Fruit fly (Drosophila melanogaster) whole organism, embryonic: ENCODE results near the gene dUTPase.
A peak's percentile ranks its signal among the peaks of the same experiment; 100 is the strongest.

Experiments used
- Antp ChIP-seq: fragments of 200-800 bp; sonication (Bioruptor generic); optimal IDR thresholded peaks from 3 replicates; lab custom pipeline; 2016; ENCODE audit warnings: missing biosample characterization, missing genetic modification characterization
- Asciz ChIP-seq: fragments of 200-800 bp; sonication (Bioruptor generic); optimal IDR thresholded peaks from 2 replicates; lab custom pipeline; 2017; ENCODE audit warnings: missing biosample characterization, mild to moderate bottlenecking, missing genetic modification characterization, missing genetic modification reagents
- Atf3 ChIP-seq: fragments of 200-800 bp; sonication (Bioruptor generic); optimal IDR thresholded peaks from 3 replicates; lab custom pipeline; 2016; ENCODE audit warnings: missing biosample characterization, missing genetic modification characterization
- BtbVII ChIP-seq: fragments of 200-800 bp; sonication (Bioruptor generic); optimal IDR thresholded peaks from 3 replicates; lab custom pipeline; 2017; ENCODE audit warnings: missing biosample characterization, mild to moderate bottlenecking, missing genetic modification characterization
- CG10274 ChIP-seq: fragments of 200-800 bp; sonication (Bioruptor generic); optimal IDR thresholded peaks from 3 replicates; lab custom pipeline; 2017; ENCODE audit warnings: missing biosample characterization, mild to moderate bottlenecking, missing genetic modification characterization
- CG11085 ChIP-seq: fragments of 200-800 bp; sonication (Bioruptor generic); IDR thresholded peaks from 2 replicates; pipeline ENCODE4 v1.3.6; 2022; ENCODE audit warnings: missing biosample characterization, missing genetic modification characterization
- CG11093 ChIP-seq: fragments of 200-800 bp; sonication (Bioruptor generic); IDR thresholded peaks from 3 replicates; pipeline ENCODE4 v1.3.6; 2022; ENCODE audit warnings: missing biosample characterization, missing genetic modification characterization
- CG11560 ChIP-seq: fragments of 200-800 bp; sonication (Bioruptor generic); IDR thresholded peaks from 3 replicates; pipeline ENCODE4 v1.3.6; 2022; ENCODE audit warnings: missing biosample characterization, missing genetic modification characterization
- CG13424 ChIP-seq: fragments of 200-800 bp; sonication (Bioruptor generic); optimal IDR thresholded peaks from 2 replicates; lab custom pipeline; 2019; ENCODE audit warnings: missing biosample characterization, mild to moderate bottlenecking, missing genetic modification characterization, moderate library complexity
- CG17568 ChIP-seq: fragments of 200-800 bp; sonication (Bioruptor generic); optimal IDR thresholded peaks from 2 replicates; lab custom pipeline; 2018; ENCODE audit warnings: missing biosample characterization, mild to moderate bottlenecking, missing genetic modification characterization, moderate library complexity
- CG2116 ChIP-seq: fragments of 200-800 bp; sonication (Bioruptor generic); optimal IDR thresholded peaks from 3 replicates; lab custom pipeline; 2018; ENCODE audit warnings: missing biosample characterization, mild to moderate bottlenecking, missing genetic modification characterization
- CG32532 ChIP-seq: fragments of 200-800 bp; sonication (Bioruptor generic); IDR thresholded peaks from 2 replicates; pipeline ENCODE4 v1.3.6; 2022; ENCODE audit warnings: missing biosample characterization, missing genetic modification characterization
- CG33213 ChIP-seq: fragments of 200-800 bp; sonication (Bioruptor generic); optimal IDR thresholded peaks from 3 replicates; lab custom pipeline; 2016; ENCODE audit warnings: missing biosample characterization, missing genetic modification characterization
- CG34422 ChIP-seq: fragments of 200-800 bp; sonication (Bioruptor generic); IDR thresholded peaks from 3 replicates; pipeline ENCODE4 v1.3.6; 2022; ENCODE audit warnings: missing biosample characterization, missing genetic modification characterization
- CG4730 ChIP-seq: fragments of 200-800 bp; sonication (Bioruptor generic); IDR thresholded peaks from 2 replicates; pipeline ENCODE4 v1.3.6; 2022; ENCODE audit warnings: missing biosample characterization, missing genetic modification characterization
- CG6175 ChIP-seq: fragments of 200-800 bp; sonication (Bioruptor generic); IDR thresholded peaks from 3 replicates; pipeline ENCODE4 v1.3.6; 2022; ENCODE audit warnings: missing biosample characterization, missing genetic modification characterization
- CG6654 ChIP-seq: fragments of 200-800 bp; sonication (Bioruptor generic); optimal IDR thresholded peaks from 2 replicates; lab custom pipeline; 2017; ENCODE audit warnings: missing biosample characterization, mild to moderate bottlenecking, missing genetic modification characterization
- CG6689 ChIP-seq: fragments of 200-800 bp; sonication (Bioruptor generic); IDR thresholded peaks from 2 replicates; pipeline ENCODE4 v1.3.6; 2022; ENCODE audit warnings: missing biosample characterization, missing genetic modification characterization
- CG8290 ChIP-seq, 3 experiments: fragments of 200-800 bp; sonication (Bioruptor generic); optimal IDR thresholded peaks; 2 replicates each; lab custom pipeline; 2016 to 2019; ENCODE audit warnings: missing biosample characterization in 3 of 3, missing genetic modification characterization in 3 of 3, mild to moderate bottlenecking in 2 of 3, moderate library complexity in 1 of 3
- Camta ChIP-seq: fragments of 200-800 bp; sonication (Bioruptor generic); optimal IDR thresholded peaks from 2 replicates; lab custom pipeline; 2016; ENCODE audit warnings: missing biosample characterization, missing genetic modification characterization
- Gug ChIP-seq: fragments of 200-800 bp; sonication (Bioruptor generic); IDR thresholded peaks from 4 replicates; pipeline ENCODE4 v1.3.6; 2022; ENCODE audit warnings: missing biosample characterization, missing genetic modification characterization
- H2.0 ChIP-seq: fragments of 200-800 bp; sonication (Bioruptor generic); IDR thresholded peaks from 2 replicates; pipeline ENCODE4 v1.3.6; 2022; ENCODE audit warnings: missing biosample characterization, missing genetic modification characterization
- HHEX ChIP-seq: fragments of 200-800 bp; sonication (Bioruptor generic); optimal IDR thresholded peaks from 3 replicates; lab custom pipeline; 2017; ENCODE audit warnings: missing biosample characterization, mild to moderate bottlenecking, missing genetic modification characterization, missing genetic modification reagents
- HLH54F ChIP-seq: fragments of 200-800 bp; sonication (Bioruptor generic); optimal IDR thresholded peaks from 3 replicates; lab custom pipeline; 2016; ENCODE audit warnings: missing biosample characterization, missing genetic modification characterization
- MESR4 ChIP-seq: fragments of 200-800 bp; sonication (Bioruptor generic); optimal IDR thresholded peaks from 2 replicates; lab custom pipeline; 2018; ENCODE audit warnings: missing biosample characterization, mild to moderate bottlenecking, missing genetic modification characterization, moderate library complexity
- Max ChIP-seq: fragments of 200-800 bp; sonication (Bioruptor generic); optimal IDR thresholded peaks from 2 replicates; lab custom pipeline; 2016; ENCODE audit warnings: missing biosample characterization, mild to moderate bottlenecking, missing genetic modification characterization
- NC2β ChIP-seq: fragments of 200-800 bp; sonication (Bioruptor generic); optimal IDR thresholded peaks from 2 replicates; lab custom pipeline; 2016; ENCODE audit warnings: missing biosample characterization, missing genetic modification characterization
- Sry-β ChIP-seq: fragments of 200-800 bp; sonication (Bioruptor generic); optimal IDR thresholded peaks from 2 replicates; lab custom pipeline; 2018; ENCODE audit warnings: missing biosample characterization, mild to moderate bottlenecking, missing genetic modification characterization, moderate library complexity
- Taf1 ChIP-seq: fragments of 200-800 bp; sonication (Bioruptor generic); IDR thresholded peaks from 2 replicates; pipeline ENCODE4 v1.3.6; 2022; ENCODE audit warnings: missing biosample characterization, missing genetic modification characterization
- Trl ChIP-seq, 3 experiments: fragments of >200 bp in 2 of 3; fragments of 200-800 bp in 1 of 3; sonication (Bioruptor generic) in 1 of 3; optimal IDR thresholded peaks; 2 replicates in 1 of 3; 3 replicates in 2 of 3; lab custom pipeline; 2016 to 2017; ENCODE audit warnings: missing biosample characterization in 1 of 3, missing genetic modification characterization in 1 of 3
- Xrp1 ChIP-seq: fragments of 200-800 bp; sonication (Bioruptor generic); IDR thresholded peaks from 2 replicates; pipeline ENCODE4 v1.3.6; 2022; ENCODE audit warnings: missing biosample characterization, missing genetic modification characterization
- YL-1 ChIP-seq: fragments of 200-800 bp; sonication (Bioruptor generic); optimal IDR thresholded peaks from 3 replicates; lab custom pipeline; 2017; ENCODE audit warnings: missing biosample characterization, mild to moderate bottlenecking, missing genetic modification characterization
- aop ChIP-seq: fragments of 200-800 bp; sonication (Bioruptor generic); IDR thresholded peaks from 2 replicates; pipeline ENCODE4 v1.3.6; 2022; ENCODE audit warnings: missing biosample characterization, missing genetic modification characterization
- ap ChIP-seq: fragments of 200-800 bp; sonication (Bioruptor generic); IDR thresholded peaks from 2 replicates; pipeline ENCODE4 v1.3.6; 2022; ENCODE audit warnings: missing biosample characterization, missing genetic modification characterization
- bigmax ChIP-seq: fragments of 200-800 bp; sonication (Bioruptor generic); optimal IDR thresholded peaks from 2 replicates; lab custom pipeline; 2018; ENCODE audit warnings: missing biosample characterization, mild to moderate bottlenecking, missing genetic modification characterization
- btn ChIP-seq: fragments of 200-800 bp; sonication (Bioruptor generic); optimal IDR thresholded peaks from 2 replicates; lab custom pipeline; 2016; ENCODE audit warnings: missing biosample characterization, missing genetic modification characterization
- dmrt99B ChIP-seq: fragments of 200-800 bp; sonication (Bioruptor generic); optimal IDR thresholded peaks from 2 replicates; lab custom pipeline; 2018; ENCODE audit warnings: missing biosample characterization, mild to moderate bottlenecking, missing genetic modification characterization, moderate library complexity
- fd64A ChIP-seq: fragments of 200-800 bp; sonication (Bioruptor generic); optimal IDR thresholded peaks from 3 replicates; lab custom pipeline; 2018; ENCODE audit warnings: missing biosample characterization, mild to moderate bottlenecking, missing genetic modification characterization
- gce ChIP-seq: fragments of 200-800 bp; sonication (Bioruptor generic); IDR thresholded peaks from 3 replicates; pipeline ENCODE4 v1.3.6; 2022; ENCODE audit warnings: missing biosample characterization, missing genetic modification characterization
- jigr1 ChIP-seq: fragments of 200-800 bp; sonication (Bioruptor generic); IDR thresholded peaks from 3 replicates; pipeline ENCODE4 v1.3.6; 2022; ENCODE audit warnings: missing biosample characterization, missing genetic modification characterization
- lilli ChIP-seq: fragments of 200-800 bp; sonication (Bioruptor generic); optimal IDR thresholded peaks from 3 replicates; lab custom pipeline; 2016; ENCODE audit warnings: missing biosample characterization, missing genetic modification characterization
- otp ChIP-seq: fragments of 200-800 bp; sonication (Bioruptor generic); IDR thresholded peaks from 3 replicates; pipeline ENCODE4, ENCODE4 v1.3.6; 2022; ENCODE audit warnings: missing biosample characterization, missing genetic modification characterization
- pan ChIP-seq, 4 experiments: fragments of >200 bp in 3 of 4; fragments of 200-800 bp in 1 of 4; sonication (Bioruptor generic) in 1 of 4; optimal IDR thresholded peaks in 3 of 4; IDR thresholded peaks in 1 of 4; 2 replicates each; pipeline versions ENCODE4 v1.3.6 to Lab custom; 2017 to 2022; ENCODE audit warnings: missing biosample characterization in 2 of 4, missing genetic modification characterization in 2 of 4, mixed read lengths in 1 of 4
- sima ChIP-seq: fragments of 200-800 bp; sonication (Bioruptor generic); optimal IDR thresholded peaks from 2 replicates; lab custom pipeline; 2016; ENCODE audit warnings: missing biosample characterization, missing genetic modification characterization
- sisA ChIP-seq: fragments of 200-800 bp; sonication (Bioruptor generic); IDR thresholded peaks from 2 replicates; pipeline ENCODE4 v1.3.6; 2022; ENCODE audit warnings: missing biosample characterization, missing genetic modification characterization
- sob ChIP-seq: fragments of 200-800 bp; sonication (Bioruptor generic); IDR thresholded peaks from 2 replicates; pipeline ENCODE4 v1.3.6; 2022; ENCODE audit warnings: missing biosample characterization, missing genetic modification characterization
- sug ChIP-seq: fragments of 200-800 bp; optimal IDR thresholded peaks from 2 replicates; lab custom pipeline; 2019; ENCODE audit warnings: missing biosample characterization, mild to moderate bottlenecking, missing genetic modification characterization, moderate library complexity
- ttk ChIP-seq: fragments of 200-800 bp; sonication (Bioruptor generic); IDR thresholded peaks from 2 replicates; pipeline ENCODE4 v2.1.2; 2022; ENCODE audit warnings: missing biosample characterization, missing genetic modification characterization

The dUTPase gene

DNA sequence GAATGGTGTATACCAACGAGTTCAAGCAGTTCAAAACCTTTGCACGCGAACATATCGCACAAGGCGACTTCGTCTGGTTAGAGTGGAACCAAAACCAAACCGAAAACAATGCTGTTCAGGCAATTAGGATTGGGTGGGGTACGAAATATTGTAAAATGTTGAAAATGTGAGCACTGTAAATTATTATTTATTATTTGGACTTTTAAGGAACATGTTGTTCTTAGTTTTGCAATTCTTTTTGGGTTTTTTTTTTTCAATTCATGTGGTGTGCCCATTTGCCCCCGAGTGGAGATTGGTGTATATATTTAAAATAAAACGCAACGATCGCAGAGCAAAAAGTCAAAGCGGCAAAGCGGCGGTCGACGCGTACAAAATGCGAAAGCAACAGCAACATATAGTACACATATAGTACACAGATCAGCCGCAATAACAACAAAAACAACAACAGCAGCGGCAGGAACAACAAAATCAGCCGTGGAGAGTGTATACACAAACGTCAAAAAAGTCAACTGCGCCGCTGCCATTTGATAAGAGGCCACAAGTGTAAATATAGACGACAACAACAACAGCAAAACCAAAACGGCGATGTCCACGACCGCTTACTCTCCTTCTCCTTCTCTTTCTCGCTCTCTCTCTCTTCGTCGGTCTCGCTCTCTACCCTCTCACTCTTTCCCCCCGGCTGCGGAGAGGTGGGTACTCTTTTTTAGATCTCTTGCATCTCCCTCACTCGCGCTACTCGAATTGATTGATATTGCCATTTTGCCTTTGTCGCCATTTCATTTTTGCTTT is 33.8 kb downstream of the dUTPase start (continued):
- TF ChIP-seq jigr1 (GFP tag; lab: Robert Waterston, UW) (0 out of 3 replicates have a peak, but pooled peaks have one; percentile 7), CG2116 (GFP tag; lab: Kevin White, UChicago) (no peak), Antp (GFP tag; lab: Kevin White, UChicago) (no peak), CG13424 (tag; lab: Kevin White, UChicago) (peak; percentile 30), H2.0 (GFP tag; lab: Robert Waterston, UW) (peak; percentile 41), sisA (peak; percentile 31; the same call in 1 of the 2 replicates), ap (GFP tag; lab: Robert Waterston, UW) (no peak), HHEX (GFP tag; lab: Kevin White, UChicago) (peak; percentile 66), ttk (GFP tag; lab: Robert Waterston, UW) (no peak), lilli (peak; percentile 63), MESR4 (GFP tag; lab: Kevin White, UChicago) (no peak), Asciz (GFP tag; lab: Kevin White, UChicago) (peak; percentile 36), Taf1 (GFP tag; lab: Robert Waterston, UW) (no peak), CG8290 (GFP tag; optimal IDR thresholded peaks at IDR 0.05; lab: Kevin White, UChicago) (no peak), CG8290 (tag; optimal IDR thresholded peaks at IDR 0.05; lab: Kevin White, UChicago) (peak in 1 of 2 experiments; percentile 41), sug (tag; lab: Kevin White, UChicago) (peak; percentile 63), CG32532 (GFP tag; lab: Robert Waterston, UW) (peak; percentile 40; the same call in 1 of the 2 replicates), CG11560 (tag; lab: Robert Waterston, UW) (no peak), NC2β (GFP tag; lab: Kevin White, UChicago) (no peak), Trl (optimal IDR thresholded peaks at IDR 0.05; lab: Kevin White, UChicago) (peak; percentile 81 to 93), Trl (GFP tag; optimal IDR thresholded peaks at IDR 0.05; lab: Kevin White, UChicago) (peak; percentile 43), sob (peak; percentile 26; the same call in 1 of the 2 replicates), CG10274 (GFP tag; lab: Kevin White, UChicago) (peak; percentile 23), CG6689 (no peak; the same call in 1 of the 2 replicates), Atf3 (GFP tag; lab: Kevin White, UChicago) (no peak), BtbVII (peak; percentile 59), dmrt99B (peak; percentile 30), gce (peak; percentile 28; the same call in 1 of the 3 replicates), Camta (no peak), CG34422 (GFP tag; lab: Robert Waterston, UW) (no peak), CG11093 (GFP tag; lab: Robert Waterston, UW) (no peak), Max (no peak), CG33213 (GFP tag; lab: Kevin White, UChicago) (no peak), bigmax (no peak), Sry-β (GFP tag; lab: Kevin White, UChicago) (no peak), HLH54F (GFP tag; lab: Kevin White, UChicago) (no peak), aop (GFP tag; lab: Robert Waterston, UW) (no peak), CG4730 (GFP tag; lab: Robert Waterston, UW) (no peak), fd64A (GFP tag; lab: Kevin White, UChicago) (peak; percentile 63), Gug (GFP tag; lab: Robert Waterston, UW) (no peak; the same call in 3 of the 4 replicates), otp (GFP tag; lab: Robert Waterston, UW) (peak; percentile 18; the same call in 1 of the 3 replicates), CG6175 (GFP tag; lab: Robert Waterston, UW) (no peak), sima (no peak), btn (GFP tag; lab: Kevin White, UChicago) (no peak), pan (optimal IDR thresholded peaks at IDR 0.05; lab: Kevin White, UChicago) (no peak), pan (GFP tag; optimal IDR thresholded peaks at IDR 0.05 in 1 of 2, IDR thresholded peaks at IDR 0.05 in 1 of 2) (peak in 1 of 2 experiments; percentile 14), Xrp1 (peak; percentile 46), CG6654 (no peak), YL-1 (GFP tag; lab: Kevin White, UChicago) (peak; percentile 7), CG17568 (GFP tag; lab: Kevin White, UChicago) (peak; percentile 69), CG11085 (GFP tag; lab: Robert Waterston, UW) (no peak)
